Worm (Caenorhabditis elegans) whole organism, midembryonic: ENCODE measurements around the gene F17A2.13.

Experiments used
- T22C8.4 ChIP-seq: fragments of 200-800 bp; sonication (Bioruptor generic); IDR thresholded peaks from 2 replicates; pipeline ENCODE4 v1.3.6; 2022; ENCODE audit warnings: missing genetic modification characterization, missing compliant biosample characterization
- cog-1 ChIP-seq: sonication (generic microtip); optimal IDR thresholded peaks from 2 replicates; lab custom pipeline; 2016; ENCODE audit warnings: missing genetic modification characterization, missing compliant biosample characterization
- flt-1 ChIP-seq: fragments of 200-800 bp; sonication (Bioruptor generic); IDR thresholded peaks from 2 replicates; pipeline ENCODE4 v1.3.6; 2022; ENCODE audit warnings: missing genetic modification characterization, missing compliant biosample characterization
- klf-2 ChIP-seq: fragments of 200-800 bp; sonication (Bioruptor generic); conservative IDR thresholded peaks from 2 replicates; pipeline ENCODE4 v1.3.6; 2022; ENCODE audit warnings: missing genetic modification reagents, missing genetic modification characterization, missing compliant biosample characterization
- med-1 ChIP-seq: sonication (generic microtip); optimal IDR thresholded peaks from 2 replicates; lab custom pipeline; 2017; ENCODE audit warnings: missing genetic modification characterization, mild to moderate bottlenecking, missing compliant biosample characterization, antibody characterized with exemption, missing genetic modification reagents; ENCODE audit not compliant: insufficient read depth
- ref-1 ChIP-seq: fragments of 200-800 bp; sonication (Bioruptor generic); conservative IDR thresholded peaks from 2 replicates; pipeline ENCODE4 v1.3.6; 2022; ENCODE audit warnings: missing genetic modification reagents, missing genetic modification characterization, missing compliant biosample characterization
- tab-1 ChIP-seq: fragments of 200-800 bp; sonication (Bioruptor generic); IDR thresholded peaks from 2 replicates; pipeline ENCODE4 v1.3.6; 2022; ENCODE audit warnings: missing genetic modification characterization, missing compliant biosample characterization
- ztf-23 ChIP-seq: fragments of 200-800 bp; sonication (Bioruptor generic); IDR thresholded peaks from 2 replicates; pipeline ENCODE4 v1.3.6; 2022; ENCODE audit warnings: missing genetic modification reagents, missing genetic modification characterization, missing compliant biosample characterization
- ztf-29 ChIP-seq: fragments of 200-800 bp; sonication (Bioruptor generic); IDR thresholded peaks from 2 replicates; pipeline ENCODE4 v1.3.6; 2022; ENCODE audit warnings: missing genetic modification reagents, missing genetic modification characterization, missing compliant biosample characterization

DNA sequence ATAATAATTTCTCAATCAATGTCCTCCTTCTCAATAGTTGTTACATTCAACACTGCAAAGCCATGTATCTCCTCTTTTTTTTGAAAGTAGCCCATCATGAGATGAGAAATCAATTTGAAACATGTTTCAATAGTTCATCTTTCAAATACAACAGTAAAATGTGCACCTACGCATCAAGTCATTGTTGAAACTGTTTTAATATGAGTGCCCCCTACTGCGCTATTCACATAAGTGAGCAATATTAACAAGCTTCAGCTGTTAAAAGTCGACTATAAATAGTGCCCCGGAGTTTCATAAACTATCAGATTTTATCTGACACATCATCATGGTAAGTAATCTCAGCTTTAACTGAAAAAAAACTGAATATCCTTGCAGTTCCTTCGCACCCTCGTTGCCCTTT, 39.0 kb downstream of the F17A2.13 start, which contains the start of the genes nspc-15 and F19H6.6:
- TF ChIP-seq ztf-23 (GFP tag; lab: Robert Waterston, UW) (no peak), klf-2 (no peak), cog-1 (no peak), tab-1 (GFP tag; lab: Robert Waterston, UW) (no peak), ref-1 (GFP tag; lab: Robert Waterston, UW) (no peak), flt-1 (no peak), ztf-29 (GFP tag; lab: Robert Waterston, UW) (no peak), med-1 (GFP tag; lab: Kevin White, UChicago) (no peak), T22C8.4 (GFP tag; lab: Robert Waterston, UW) (no peak)
